Fruit fly (Drosophila melanogaster) whole organism, larva: ENCODE measurements around the gene Mcm3.

Experiments used
- noc ChIP-seq: fragments of 200-800 bp; sonication (Bioruptor generic); optimal IDR thresholded peaks from 3 replicates; lab custom pipeline; 2019; ENCODE audit warnings: missing biosample characterization, mild to moderate bottlenecking, missing genetic modification characterization, moderate library complexity

Gene Mcm3

dm6 chrX:5323636-5324035 is at the start of gene Mcm3:
TSS of gene Mcm3 (plus strand) at chrX:5323855.
- TF ChIP-seq noc (tag; lab: Kevin White, UChicago): no peak

- no peak for TF ChIP-seq noc (tag; lab: Kevin White, UChicago)
Measured at dm6 chrX:5285835-5286234, 37.8 kb upstream of the Mcm3 start.

- no peak for TF ChIP-seq noc (tag; lab: Kevin White, UChicago)
Measured at dm6 chrX:5286513-5286912, 37.1 kb upstream of the Mcm3 start.

- TF ChIP-seq noc (tag; lab: Kevin White, UChicago): no peak
Measured at dm6 chrX:5289692-5290091, 34.0 kb upstream of the Mcm3 start.

- TF ChIP-seq noc (tag; lab: Kevin White, UChicago): no peak
Measured at dm6 chrX:5293141-5293540, 30.5 kb upstream of the Mcm3 start.

dm6 chrX:5295766-5296165 is 27.9 kb upstream of the Mcm3 start, which contains the start of gene CG42749:
TSS of gene CG42749 (plus strand) at chrX:5296066.
- no peak for TF ChIP-seq noc (tag; lab: Kevin White, UChicago)

- TF ChIP-seq noc (tag; lab: Kevin White, UChicago): no peak
Measured at dm6 chrX:5299957-5300356, 23.7 kb upstream of the Mcm3 start.

dm6 chrX:5300623-5301283 is 22.9 kb upstream of the Mcm3 start:
- no peak for TF ChIP-seq noc (tag; lab: Kevin White, UChicago)

- no peak for TF ChIP-seq noc (tag; lab: Kevin White, UChicago)
Measured at dm6 chrX:5305591-5305990, 18.1 kb upstream of the Mcm3 start, which contains the start of gene CG3323. TSS of gene CG3323 (minus strand) at chrX:5305691.

dm6 chrX:5307317-5307716 is 16.3 kb upstream of the Mcm3 start, which contains the start of gene CG17764:
TSS of gene CG17764 (minus strand) at chrX:5307417.
- no peak for TF ChIP-seq noc (tag; lab: Kevin White, UChicago)

dm6 chrX:5308963-5309362 is 14.7 kb upstream of the Mcm3 start, which contains the start of the genes Cdk7 and snf:
TSS of gene Cdk7 (minus strand) at chrX:5308983.
TSS of gene snf (plus strand) at chrX:5309242.
- TF ChIP-seq noc (tag; lab: Kevin White, UChicago): no peak

dm6 chrX:5311838-5312339 is 11.8 kb upstream of the Mcm3 start, which contains the start of the genes TrxT and dhd:
TSS of gene TrxT (minus strand) at chrX:5311888.
TSS of gene dhd (plus strand) at chrX:5312171.
- no peak for TF ChIP-seq noc (tag; lab: Kevin White, UChicago)

dm6 chrX:5312958-5313357 is 10.7 kb upstream of the Mcm3 start, which contains the start of gene CG4198:
TSS of gene CG4198 (plus strand) at chrX:5313258.
- TF ChIP-seq noc (tag; lab: Kevin White, UChicago): no peak

dm6 chrX:5317170-5317569 is 6.5 kb upstream of the Mcm3 start, which contains the start of the genes CG15930 and Sas10:
TSS of gene CG15930 (minus strand) at chrX:5317295.
TSS of gene Sas10 (plus strand) at chrX:5317409.
- no peak for TF ChIP-seq noc (tag; lab: Kevin White, UChicago)

- TF ChIP-seq noc (tag; lab: Kevin White, UChicago): peak; percentile 68
Measured at dm6 chrX:5322459-5322883, 1.2 kb upstream of the Mcm3 start, which contains the start of gene Rnp4F. TSS of gene Rnp4F (minus strand) at chrX:5322696.

- TF ChIP-seq noc (tag; lab: Kevin White, UChicago): peak; percentile 5
Measured at dm6 chrX:5329266-5329898, 5.7 kb downstream of the Mcm3 start, which contains the start of the genes CG3309 and XRCC1. TSS of gene CG3309 (minus strand) at chrX:5329347. TSS of gene XRCC1 (plus strand) at chrX:5329876.
